Worm (Caenorhabditis elegans) whole organism, early embryonic: Measurements from ENCODE around the gene F08G12.5.

Source experiments
- aly-1 ChIP-seq: sonication (generic microtip); optimal IDR thresholded peaks from 2 replicates; lab custom pipeline; 2016; ENCODE audit warnings: missing genetic modification characterization, missing compliant biosample characterization
- ama-1 ChIP-seq: fragments of 150-350 bp; optimal IDR thresholded peaks from 2 replicates; lab custom pipeline; 2014
- ceh-13 ChIP-seq: fragments of 200-800 bp; sonication (Bioruptor generic); optimal IDR thresholded peaks from 2 replicates; lab custom pipeline; 2018; ENCODE audit warnings: mild to moderate bottlenecking, missing genetic modification characterization, missing compliant biosample characterization
- ceh-36 ChIP-seq: sonication (generic microtip); optimal IDR thresholded peaks from 2 replicates; lab custom pipeline; 2016; ENCODE audit warnings: missing genetic modification characterization, inconsistent platforms, missing compliant biosample characterization
- flt-1 ChIP-seq: fragments of 200-800 bp; sonication (Bioruptor generic); IDR thresholded peaks from 2 replicates; pipeline ENCODE4 v1.3.6; 2022; ENCODE audit warnings: missing genetic modification characterization, missing compliant biosample characterization
- scrt-1 ChIP-seq: fragments of 200-800 bp; sonication (Bioruptor generic); IDR thresholded peaks from 2 replicates; pipeline ENCODE4 v1.3.6; 2022; ENCODE audit warnings: missing genetic modification characterization, missing compliant biosample characterization
- tbx-11 ChIP-seq: fragments of 200-800 bp; sonication (Bioruptor generic); IDR thresholded peaks from 2 replicates; pipeline ENCODE4 v1.3.6; 2022; ENCODE audit warnings: missing genetic modification characterization, missing compliant biosample characterization
- tbx-37 ChIP-seq: fragments of 200-800 bp; sonication (Bioruptor generic); conservative IDR thresholded peaks from 2 replicates; pipeline ENCODE4 v1.3.6; 2022; ENCODE audit warnings: missing genetic modification reagents, missing genetic modification characterization, missing compliant biosample characterization

ce11 chrX:11337095-11337494 lies 27.0 kb upstream of the F08G12.5 start:
- TF ChIP-seq ama-1 (lab: Kevin White, UChicago) (no peak), flt-1 (GFP tag; lab: Robert Waterston, UW) (no peak), ceh-13 (GFP tag; lab: Kevin White, UChicago) (no peak), tbx-11 (GFP tag; lab: Robert Waterston, UW) (no peak), aly-1 (tag; lab: Kevin White, UChicago) (no peak), ceh-36 (no peak), tbx-37 (no peak), scrt-1 (GFP tag; lab: Robert Waterston, UW) (no peak)
